Worm (Caenorhabditis elegans): Measurements from ENCODE around the gene F10D2.10.
A peak's percentile ranks its signal among the peaks of the same experiment; 100 is the strongest.

The F10D2.10 gene

ce11 chrV:7199077-7199476 lies 43.1 kb upstream of the F10D2.10 start (continued):
- no peak for TF ChIP-seq nhr-90 (tag; optimal IDR thresholded peaks at IDR 0.05)
- TF ChIP-seq F33H1.4 (GFP tag; IDR thresholded peaks at IDR 0.05), result peak; percentile 93
- no peak for TF ChIP-seq egrh-3 (GFP tag; IDR thresholded peaks at IDR 0.05)
- no peak for TF ChIP-seq tlf-1 (GFP tag; optimal IDR thresholded peaks at IDR 0.05)
- no peak for TF ChIP-seq rcor-1 (GFP tag; IDR thresholded peaks at IDR 0.05)
- TF ChIP-seq nhr-120 (GFP tag; IDR thresholded peaks at IDR 0.05), result no peak
- TF ChIP-seq ceh-91 (GFP tag; IDR thresholded peaks at IDR 0.05), result peak; percentile 51
- TF ChIP-seq akir-1 (GFP tag; optimal IDR thresholded peaks at IDR 0.05), result no peak
- TF ChIP-seq mcd-1 (GFP tag; IDR thresholded peaks at IDR 0.05), result 0 out of 2 replicates have a peak, but pooled peaks have one; percentile 7
- no peak for TF ChIP-seq F49E8.2 (tag; optimal IDR thresholded peaks at IDR 0.05; ENCODE audit: insufficient read depth)
- peak; percentile 97 for TF ChIP-seq lsl-1 (GFP tag; optimal IDR thresholded peaks at IDR 0.05)
- TF ChIP-seq madf-8 (GFP tag; conservative IDR thresholded peaks at IDR 0.05), result peak; percentile 75
- TF ChIP-seq ztf-26 (tag; optimal IDR thresholded peaks at IDR 0.05), result no peak
- no peak for TF ChIP-seq repo-1 (tag; optimal IDR thresholded peaks at IDR 0.05)
- TF ChIP-seq nfya-2 (GFP tag; IDR thresholded peaks at IDR 0.05), result no peak

- TF ChIP-seq D2030.7 (GFP tag; IDR thresholded peaks at IDR 0.05) (no peak), Y56A3A.18 (GFP tag; IDR thresholded peaks at IDR 0.05) (0 out of 2 replicates have a peak, but pooled peaks have one; percentile 54), nhr-90 (tag; optimal IDR thresholded peaks at IDR 0.05) (peak; percentile 22), ztf-25 (GFP tag; IDR thresholded peaks at IDR 0.05) (0 out of 2 replicates have a peak, but pooled peaks have one; percentile 59), lin-40 (tag; optimal IDR thresholded peaks at IDR 0.05) (peak; percentile 29), zim-3 (tag; optimal IDR thresholded peaks at IDR 0.05) (no peak), F52B5.7 (tag; optimal IDR thresholded peaks at IDR 0.05) (peak; percentile 43), ama-1 (optimal IDR thresholded peaks at IDR 0.05) (peak; percentile 48), ama-1 (GFP tag; optimal IDR thresholded peaks at IDR 0.05) (peak in 1 of 2 experiments; percentile 73), tbx-9 (tag; optimal IDR thresholded peaks at IDR 0.05; ENCODE audit: borderline replicate concordance) (peak; percentile 78), fkh-3 (tag; optimal IDR thresholded peaks at IDR 0.05) (no peak), nhr-80 (tag; optimal IDR thresholded peaks at IDR 0.05) (peak; percentile 95), lin-26 (GFP tag; IDR thresholded peaks at IDR 0.05) (peak; percentile 50; the same call in 1 of the 2 replicates), let-607 (tag; optimal IDR thresholded peaks at IDR 0.05) (peak; percentile 46 to 68), ztf-18 (tag; optimal IDR thresholded peaks at IDR 0.05) (no peak), madf-8 (GFP tag; conservative IDR thresholded peaks at IDR 0.05) (peak; percentile 20; the same call in 1 of the 2 replicates), ceh-40 (GFP tag; IDR thresholded peaks at IDR 0.05) (0 out of 2 replicates have a peak, but pooled peaks have one; percentile 45), tbp1 (GFP tag; optimal IDR thresholded peaks at IDR 0.05) (peak; percentile 45), snpc-1.1 (tag; optimal IDR thresholded peaks at IDR 0.05; ENCODE audit: insufficient read depth) (peak; percentile 13), tlf-1 (GFP tag; optimal IDR thresholded peaks at IDR 0.05) (peak; percentile 71), attf-6 (GFP tag; IDR thresholded peaks at IDR 0.05) (peak; percentile 64), lin-54 (GFP tag; optimal IDR thresholded peaks at IDR 0.05) (peak; percentile 35), pha-4 (tag; optimal IDR thresholded peaks at IDR 0.05) (peak; percentile 43), attf-5 (GFP tag; optimal IDR thresholded peaks at IDR 0.05) (peak; percentile 41), Y79H2A.3 (GFP tag; conservative IDR thresholded peaks at IDR 0.05) (0 out of 2 replicates have a peak, but pooled peaks have one; percentile 20), ekl-4 (GFP tag; IDR thresholded peaks at IDR 0.05) (peak; percentile 72), Y95B8A.8 (GFP tag; IDR thresholded peaks at IDR 0.05) (0 out of 2 replicates have a peak, but pooled peaks have one; percentile 42), B0019.2 (GFP tag; conservative IDR thresholded peaks at IDR 0.05) (no peak), chd-7 (tag; optimal IDR thresholded peaks at IDR 0.05) (peak; percentile 43), rpc-1 (optimal IDR thresholded peaks at IDR 0.05) (no peak), rpc-1 (tag; optimal IDR thresholded peaks at IDR 0.05) (no peak), efl-1 (GFP tag; optimal IDR thresholded peaks at IDR 0.05) (no peak), F10E7.11 (tag; optimal IDR thresholded peaks at IDR 0.05) (no peak), Y53G8AR.9 (GFP tag; conservative IDR thresholded peaks at IDR 0.05) (peak; percentile 76), hsf-1 (GFP tag; IDR thresholded peaks at IDR 0.05) (peak; percentile 72), madf-6 (GFP tag; IDR thresholded peaks at IDR 0.05) (peak; percentile 67; the same call in 1 of the 2 replicates)
Measured at ce11 chrV:7198403-7198802, 42.4 kb upstream of the F10D2.10 start.

Measured in whole organism, young adult.